Worm (Caenorhabditis elegans) whole organism, L2 larva: ENCODE measurements around the gene best-18.

Experiments used
- dmd-4 ChIP-seq: sonication (generic microtip); optimal IDR thresholded peaks from 2 replicates; lab custom pipeline; 2017; ENCODE audit warnings: missing biosample characterization, missing genetic modification characterization
- elt-3 ChIP-seq: sonication (generic microtip); optimal IDR thresholded peaks from 2 replicates; lab custom pipeline; 2017; ENCODE audit warnings: missing biosample characterization, missing genetic modification characterization
- lin-13 ChIP-seq: fragments of 150-350 bp; optimal IDR thresholded peaks from 2 replicates; lab custom pipeline; 2014; ENCODE audit warnings: missing biosample characterization, missing genetic modification reagents, missing genetic modification characterization
- mdl-1 ChIP-seq, 2 experiments: fragments of 150-350 bp in 1 of 2; sonication (generic microtip) in 1 of 2; optimal IDR thresholded peaks; 2 replicates each; lab custom pipeline; 2017; ENCODE audit warnings: missing biosample characterization in 2 of 2, missing genetic modification characterization in 2 of 2
- unc-39 ChIP-seq: fragments of 150-350 bp; optimal IDR thresholded peaks from 2 replicates; lab custom pipeline; 2014; ENCODE audit warnings: missing biosample characterization, missing genetic modification characterization
- unc-55 ChIP-seq: fragments of 150-350 bp; sonication (generic microtip); optimal IDR thresholded peaks from 3 replicates; lab custom pipeline; 2014; ENCODE audit warnings: missing biosample characterization, missing genetic modification reagents, missing genetic modification characterization
- unc-62 ChIP-seq: fragments of 150-350 bp; optimal IDR thresholded peaks from 2 replicates; lab custom pipeline; 2014; ENCODE audit warnings: missing biosample characterization, missing genetic modification reagents, missing genetic modification characterization
- zag-1 ChIP-seq: fragments of 150-350 bp; optimal IDR thresholded peaks from 2 replicates; lab custom pipeline; 2014; ENCODE audit warnings: missing biosample characterization, missing genetic modification characterization

ce11 chrIII:10186160-10186559 lies 26.0 kb upstream of the best-18 start, which contains the start of gene unc-47:
- TF ChIP-seq mdl-1 (tag; optimal IDR thresholded peaks at IDR 0.05; lab: Kevin White, UChicago) (no peak), dmd-4 (tag; lab: Kevin White, UChicago) (no peak), zag-1 (tag; lab: Kevin White, UChicago) (no peak), unc-55 (GFP tag; lab: Kevin White, UChicago) (no peak), elt-3 (tag; lab: Kevin White, UChicago) (no peak), lin-13 (GFP tag; lab: Kevin White, UChicago) (no peak), unc-39 (no peak), unc-62 (no peak)
